Worm (Caenorhabditis elegans): Measurements from ENCODE around the gene C45B2.6.

Gene C45B2.6

DNA sequence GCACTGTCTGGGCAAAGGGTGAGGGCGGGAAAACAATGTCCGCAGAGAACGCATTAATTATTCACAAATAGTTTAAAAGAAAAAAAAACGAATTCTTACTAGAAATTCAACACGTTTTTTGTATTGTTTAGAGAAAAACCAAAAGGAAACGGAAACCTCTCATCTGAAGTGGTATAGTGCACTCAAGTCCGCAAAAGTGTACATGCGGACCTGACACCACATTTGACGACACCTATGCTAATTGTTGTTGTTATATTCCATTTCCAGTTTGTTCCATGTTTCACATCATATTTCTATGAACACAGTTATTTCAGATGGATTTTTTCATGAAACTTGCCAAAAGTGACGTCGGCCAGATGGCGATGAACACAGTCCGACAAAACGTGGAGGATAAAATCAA lies at the start of gene C45B2.6:
Gene C45B2.6, plus strand, starts transcription at position 136 of the 400 bp plus-strand sequence.
- TF ChIP-seq K02D7.2 (tag; optimal IDR thresholded peaks at IDR 0.05) (no peak), pha-2 (tag; optimal IDR thresholded peaks at IDR 0.05) (no peak), ttx-3 (tag; optimal IDR thresholded peaks at IDR 0.05) (no peak), pros-1 (tag; optimal IDR thresholded peaks at IDR 0.05) (no peak), hlh-15 (tag; optimal IDR thresholded peaks at IDR 0.05) (no peak), ceh-9 (tag; optimal IDR thresholded peaks at IDR 0.05) (no peak), ceh-30 (tag; optimal IDR thresholded peaks at IDR 0.05) (no peak), unc-3 (GFP tag; conservative IDR thresholded peaks at IDR 0.05) (no peak), unc-3 (tag; optimal IDR thresholded peaks at IDR 0.05) (no peak), pat-9 (tag; optimal IDR thresholded peaks at IDR 0.05) (no peak)

DNA sequence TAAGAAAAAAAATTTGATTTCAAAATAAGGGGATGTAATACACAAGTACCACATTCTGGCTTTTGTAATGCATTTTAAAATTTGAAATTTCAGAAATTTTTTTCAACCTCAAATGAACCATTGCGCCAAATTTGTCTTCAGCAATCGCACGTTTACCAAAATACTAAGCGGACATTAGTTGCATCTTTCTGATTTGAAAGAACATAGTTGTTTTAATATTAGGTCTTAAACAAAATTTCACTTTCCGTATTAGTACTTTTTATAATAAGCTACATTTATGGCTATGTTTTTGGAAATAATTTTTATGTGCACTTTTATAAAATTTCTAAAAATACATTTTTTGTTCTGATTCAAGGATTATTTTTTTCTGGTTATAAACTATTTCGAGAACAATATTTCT lies 48.8 kb upstream of the C45B2.6 start, which contains the start of gene sups-1:
Gene sups-1, plus strand, starts transcription at position 301 of the 400 bp plus-strand sequence.
- TF ChIP-seq fax-1 (tag; optimal IDR thresholded peaks at IDR 0.05) = no peak
- no peak for TF ChIP-seq npax-4 (tag; optimal IDR thresholded peaks at IDR 0.05)
- no peak for TF ChIP-seq ama-1 (optimal IDR thresholded peaks at IDR 0.05)
- no peak for TF ChIP-seq K09A11.1 (tag; optimal IDR thresholded peaks at IDR 0.05; ENCODE audit: insufficient read depth)
- TF ChIP-seq ceh-31 (tag; optimal IDR thresholded peaks at IDR 0.05) = no peak
- no peak for TF ChIP-seq pax-1 (tag; optimal IDR thresholded peaks at IDR 0.05)
- no peak for TF ChIP-seq dmd-4 (tag; optimal IDR thresholded peaks at IDR 0.05; ENCODE audit: borderline replicate concordance)
- TF ChIP-seq ets-4 (tag; optimal IDR thresholded peaks at IDR 0.05) = no peak
- no peak for TF ChIP-seq hlh-8 (tag; optimal IDR thresholded peaks at IDR 0.05)
- TF ChIP-seq mec-3 (tag; optimal IDR thresholded peaks at IDR 0.05; ENCODE audit: borderline replicate concordance) = no peak
- no peak for TF ChIP-seq fkh-10 (GFP tag; optimal IDR thresholded peaks at IDR 0.05)
- no peak for TF ChIP-seq C08G9.2 (tag; optimal IDR thresholded peaks at IDR 0.05)
- TF ChIP-seq hlh-15 (tag; optimal IDR thresholded peaks at IDR 0.05) = no peak
- no peak for TF ChIP-seq hlh-6 (tag; optimal IDR thresholded peaks at IDR 0.05)

DNA sequence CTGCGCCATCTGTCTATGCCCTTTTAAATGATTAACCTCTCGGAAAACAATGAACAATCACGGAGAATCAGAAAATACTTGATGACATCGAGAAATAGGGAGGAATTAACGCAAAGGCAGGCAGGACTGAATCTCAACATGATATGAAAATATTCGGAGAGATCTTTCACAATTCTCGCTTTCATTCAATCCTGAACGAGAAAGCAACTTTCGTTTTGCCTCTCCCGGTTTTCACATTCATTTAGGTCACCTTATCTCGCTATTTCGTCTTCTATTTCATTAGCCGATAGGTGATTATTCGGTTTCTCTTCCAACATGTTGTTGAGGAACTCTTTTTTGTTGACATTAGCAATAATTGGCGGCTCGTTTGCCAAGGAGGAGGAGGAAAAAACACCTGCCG lies 48.4 kb upstream of the C45B2.6 start:
- TF ChIP-seq pax-1 (tag; optimal IDR thresholded peaks at IDR 0.05) (no peak), sox-4 (tag; optimal IDR thresholded peaks at IDR 0.05) (no peak), gmeb-2 (tag; optimal IDR thresholded peaks at IDR 0.05) (no peak), ceh-9 (tag; optimal IDR thresholded peaks at IDR 0.05) (no peak), unc-86 (tag; optimal IDR thresholded peaks at IDR 0.05) (no peak), mec-3 (tag; optimal IDR thresholded peaks at IDR 0.05; ENCODE audit: borderline replicate concordance) (no peak), fkh-10 (GFP tag; optimal IDR thresholded peaks at IDR 0.05) (no peak), tbx-7 (tag; optimal IDR thresholded peaks at IDR 0.05) (no peak)

DNA sequence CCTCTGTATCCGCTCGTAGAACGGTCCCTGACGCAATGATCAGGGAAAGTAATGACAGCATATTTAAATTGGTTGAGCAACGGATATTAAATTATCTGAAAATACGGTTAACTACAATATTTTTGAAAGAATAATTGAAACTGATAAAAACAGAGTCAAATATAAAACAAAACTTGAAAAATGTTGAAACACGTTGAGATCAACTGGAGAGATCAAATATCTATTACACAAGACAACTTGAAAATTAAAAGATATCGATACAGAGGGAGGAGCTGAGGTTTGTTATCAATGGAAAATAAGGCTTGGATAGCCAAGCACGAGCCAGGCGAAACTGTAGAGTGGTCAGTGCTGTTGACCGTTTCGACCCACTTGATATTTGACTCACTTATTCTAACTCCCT lies 42.1 kb upstream of the C45B2.6 start, which contains the start of gene C09B8.3:
Gene C09B8.3, minus strand, starts transcription at position 101 of the 400 bp plus-strand sequence.
- TF ChIP-seq hlh-8 (tag; optimal IDR thresholded peaks at IDR 0.05) (no peak), ceh-31 (tag; optimal IDR thresholded peaks at IDR 0.05) (no peak), unc-86 (tag; optimal IDR thresholded peaks at IDR 0.05) (no peak)

DNA sequence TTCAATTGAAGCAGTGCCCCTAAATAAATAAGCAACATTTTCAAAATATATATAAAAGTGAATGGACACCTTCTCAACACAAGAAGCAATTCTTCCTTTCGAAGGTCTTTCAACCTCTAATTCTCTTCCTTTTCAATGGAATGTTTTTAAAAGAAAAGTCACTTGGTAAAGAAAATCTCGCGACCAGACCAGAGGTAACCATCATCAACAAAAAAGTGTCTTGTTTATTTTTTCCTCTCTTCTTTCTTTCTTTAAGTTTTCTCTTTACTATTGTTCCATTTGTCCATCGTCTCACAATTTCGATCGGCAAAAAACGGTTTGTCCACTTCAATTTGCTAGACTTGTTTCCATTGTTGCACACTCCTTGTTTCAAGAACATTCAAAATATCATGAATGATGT lies 37.6 kb upstream of the C45B2.6 start, which contains the start of gene C09B8.8:
Gene C09B8.8, plus strand, starts transcription at position 397 of the 400 bp plus-strand sequence.
- no peak for TF ChIP-seq mec-3 (tag; optimal IDR thresholded peaks at IDR 0.05; ENCODE audit: borderline replicate concordance)
- no peak for TF ChIP-seq T23F11.4 (GFP tag; optimal IDR thresholded peaks at IDR 0.05)
- no peak for TF ChIP-seq pha-4 (tag; optimal IDR thresholded peaks at IDR 0.05)
- no peak for TF ChIP-seq ceh-22 (tag; optimal IDR thresholded peaks at IDR 0.05)
- TF ChIP-seq hlh-6 (tag; optimal IDR thresholded peaks at IDR 0.05) = no peak
- TF ChIP-seq K09A11.1 (tag; optimal IDR thresholded peaks at IDR 0.05; ENCODE audit: insufficient read depth) = no peak
- TF ChIP-seq elt-4 (tag; optimal IDR thresholded peaks at IDR 0.05) = no peak
- no peak for TF ChIP-seq F13H6.1 (tag; optimal IDR thresholded peaks at IDR 0.05)
- no peak for TF ChIP-seq unc-42 (tag; optimal IDR thresholded peaks at IDR 0.05)
- TF ChIP-seq hlh-30 (tag; optimal IDR thresholded peaks at IDR 0.05; ENCODE audit: insufficient read depth) = no peak
- no peak for TF ChIP-seq ceh-2 (tag; optimal IDR thresholded peaks at IDR 0.05)
- TF ChIP-seq odd-2 (tag; optimal IDR thresholded peaks at IDR 0.05) = no peak
- no peak for TF ChIP-seq unc-3 (GFP tag; conservative IDR thresholded peaks at IDR 0.05)
- TF ChIP-seq unc-3 (tag; optimal IDR thresholded peaks at IDR 0.05) = no peak
- no peak for TF ChIP-seq fkh-6 (tag; optimal IDR thresholded peaks at IDR 0.05)
- TF ChIP-seq gmeb-2 (tag; optimal IDR thresholded peaks at IDR 0.05) = no peak
- TF ChIP-seq pag-3 (tag; optimal IDR thresholded peaks at IDR 0.05; ENCODE audit: borderline replicate concordance) = no peak
- no peak for TF ChIP-seq hlh-13 (GFP tag; optimal IDR thresholded peaks at IDR 0.05)
- no peak for TF ChIP-seq tbx-7 (tag; optimal IDR thresholded peaks at IDR 0.05)
- TF ChIP-seq madf-2 (tag; optimal IDR thresholded peaks at IDR 0.05) = no peak
- TF ChIP-seq elt-2 (tag; optimal IDR thresholded peaks at IDR 0.05) = no peak
